Worm (Caenorhabditis elegans): ENCODE measurements around the gene vab-15.

vab-15 gene

ce11 chrX:9846975-9847374, at the start of gene vab-15:
Gene vab-15 (plus strand): TSS chrX:9847275.
- TF ChIP-seq nfyb-1 (GFP tag; IDR thresholded peaks at IDR 0.05) = no peak
- TF ChIP-seq F37B4.10 (GFP tag; IDR thresholded peaks at IDR 0.05) = no peak
- no peak for TF ChIP-seq gei-17 (GFP tag; optimal IDR thresholded peaks at IDR 0.05)
- no peak for TF ChIP-seq B0019.2 (GFP tag; conservative IDR thresholded peaks at IDR 0.05)
- no peak for TF ChIP-seq hlh-26 (GFP tag; conservative IDR thresholded peaks at IDR 0.05)
- TF ChIP-seq lin-35 (GFP tag; optimal IDR thresholded peaks at IDR 0.05) = no peak
- TF ChIP-seq ZK185.1 (tag; optimal IDR thresholded peaks at IDR 0.05; ENCODE audit: poor library complexity, severe bottlenecking) = no peak
- no peak for TF ChIP-seq K12H6.12 (tag; optimal IDR thresholded peaks at IDR 0.05)
- no peak for TF ChIP-seq F49E8.2 (tag; optimal IDR thresholded peaks at IDR 0.05; ENCODE audit: insufficient read depth)
- no peak for TF ChIP-seq nhr-80 (tag; optimal IDR thresholded peaks at IDR 0.05)
- TF ChIP-seq F10E7.11 (tag; optimal IDR thresholded peaks at IDR 0.05) = no peak
- no peak for TF ChIP-seq ztf-18 (tag; optimal IDR thresholded peaks at IDR 0.05)
- no peak for TF ChIP-seq bed-2 (GFP tag; IDR thresholded peaks at IDR 0.05)
- TF ChIP-seq aptf-3 (GFP tag; IDR thresholded peaks at IDR 0.05) = no peak
- no peak for TF ChIP-seq ama-1 (optimal IDR thresholded peaks at IDR 0.05)
- no peak for TF ChIP-seq ama-1 (GFP tag; optimal IDR thresholded peaks at IDR 0.05)
- no peak for TF ChIP-seq ekl-4 (GFP tag; IDR thresholded peaks at IDR 0.05)

DNA sequence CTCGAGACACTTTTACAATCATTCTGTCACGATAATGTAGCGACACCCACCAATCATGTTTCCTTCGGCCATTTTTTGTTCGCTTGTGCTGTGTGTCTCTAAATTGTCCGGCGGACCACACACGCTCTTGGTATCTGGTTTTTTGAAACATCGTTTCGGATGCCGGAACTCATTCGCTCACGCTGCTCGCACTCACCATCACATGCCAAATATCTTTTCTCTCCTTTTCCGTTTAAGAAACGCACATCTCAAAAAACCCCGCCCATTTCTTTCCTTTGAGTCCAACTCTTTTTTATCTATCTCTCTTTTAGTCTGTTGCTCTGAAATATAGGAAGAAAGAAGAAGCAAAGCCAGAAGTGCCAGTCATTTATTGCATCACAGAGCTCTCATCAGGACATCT, 48.5 kb upstream of the vab-15 start, which contains the start of gene F36G3.3:
F36G3.3 (plus strand) TSS at position 306 of the 400 bp plus-strand sequence.
- no peak for TF ChIP-seq ZK185.1 (tag; optimal IDR thresholded peaks at IDR 0.05; ENCODE audit: poor library complexity, severe bottlenecking)
- TF ChIP-seq dpff-1 (tag; optimal IDR thresholded peaks at IDR 0.05) = no peak
- no peak for TF ChIP-seq ztf-18 (tag; optimal IDR thresholded peaks at IDR 0.05)
- no peak for TF ChIP-seq nfya-1 (tag; optimal IDR thresholded peaks at IDR 0.05; ENCODE audit: borderline replicate concordance, insufficient read depth)
- no peak for TF ChIP-seq let-526 (GFP tag; IDR thresholded peaks at IDR 0.05)
- TF ChIP-seq bed-2 (GFP tag; IDR thresholded peaks at IDR 0.05) = no peak
- TF ChIP-seq somi-1 (GFP tag; optimal IDR thresholded peaks at IDR 0.05) = no peak
- TF ChIP-seq nhr-179 (tag; optimal IDR thresholded peaks at IDR 0.05) = no peak

DNA sequence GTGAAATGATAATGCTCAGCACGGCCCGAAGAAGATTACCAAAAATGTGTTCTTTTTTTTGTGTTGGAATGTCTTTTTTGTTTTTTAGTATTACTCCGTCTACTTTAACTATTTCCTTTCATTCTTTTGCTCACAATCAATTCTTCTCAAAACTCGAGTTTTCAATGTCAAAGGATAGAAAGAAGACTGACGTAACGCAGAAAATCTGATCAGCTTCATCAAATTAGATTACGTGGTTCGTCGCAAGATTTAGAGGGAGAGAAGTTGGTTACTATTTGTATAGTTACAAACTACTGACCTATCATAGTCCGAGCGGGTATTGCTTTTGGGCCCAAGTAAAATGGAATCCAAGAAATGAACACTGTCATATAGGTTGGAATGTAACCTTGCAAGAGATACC, 43.5 kb upstream of the vab-15 start:
- TF ChIP-seq F57C9.4 (tag; optimal IDR thresholded peaks at IDR 0.05) = no peak
- no peak for TF ChIP-seq ceh-58 (GFP tag; IDR thresholded peaks at IDR 0.05)
- no peak for TF ChIP-seq fkh-3 (tag; optimal IDR thresholded peaks at IDR 0.05)
- no peak for TF ChIP-seq ztf-18 (tag; optimal IDR thresholded peaks at IDR 0.05)
- TF ChIP-seq ztf-6 (GFP tag; IDR thresholded peaks at IDR 0.05) = no peak
- no peak for TF ChIP-seq lag-1 (GFP tag; IDR thresholded peaks at IDR 0.05)
- TF ChIP-seq F55B11.4 (tag; optimal IDR thresholded peaks at IDR 0.05; ENCODE audit: borderline replicate concordance, insufficient read depth) = no peak
- TF ChIP-seq F33H1.4 (GFP tag; IDR thresholded peaks at IDR 0.05) = no peak
- TF ChIP-seq F10E7.11 (tag; optimal IDR thresholded peaks at IDR 0.05) = no peak
- TF ChIP-seq ztf-22 (GFP tag; optimal IDR thresholded peaks at IDR 0.05) = no peak
- no peak for TF ChIP-seq hlh-12 (tag; optimal IDR thresholded peaks at IDR 0.05)
- TF ChIP-seq T07F8.4 (tag; optimal IDR thresholded peaks at IDR 0.05) = no peak
- TF ChIP-seq madf-10 (tag; optimal IDR thresholded peaks at IDR 0.05) = no peak
- no peak for TF ChIP-seq F57A8.1 (GFP tag; optimal IDR thresholded peaks at IDR 0.05)
- TF ChIP-seq dox-1 (GFP tag; IDR thresholded peaks at IDR 0.05) = no peak

DNA sequence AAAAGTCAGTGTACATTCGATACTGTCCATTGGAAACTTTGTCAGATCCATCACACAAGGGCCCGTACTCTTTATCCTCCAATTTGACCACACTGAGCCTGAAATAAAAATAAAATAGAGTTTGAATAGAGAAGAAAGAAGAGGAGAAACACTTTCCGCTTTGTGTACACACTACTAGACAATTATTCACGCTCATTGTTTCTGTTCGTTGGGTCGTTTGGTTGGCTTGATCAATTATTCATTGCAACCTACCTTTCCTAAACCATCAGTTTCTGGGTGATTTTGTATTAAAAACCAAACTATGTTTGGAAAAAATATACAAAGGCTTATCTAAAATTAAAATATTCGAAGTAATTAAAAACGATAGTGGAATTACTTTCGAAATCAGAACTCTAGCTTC, 42.3 kb upstream of the vab-15 start:
- no peak for TF ChIP-seq madf-6 (GFP tag; IDR thresholded peaks at IDR 0.05)
- no peak for TF ChIP-seq snpc-1.1 (tag; optimal IDR thresholded peaks at IDR 0.05; ENCODE audit: insufficient read depth)
- no peak for TF ChIP-seq sdz-38 (tag; optimal IDR thresholded peaks at IDR 0.05)
- no peak for TF ChIP-seq ceh-27 (GFP tag; optimal IDR thresholded peaks at IDR 0.05)
- TF ChIP-seq Y53G8AR.9 (GFP tag; conservative IDR thresholded peaks at IDR 0.05) = no peak
- TF ChIP-seq Y53F4B.3 (GFP tag; IDR thresholded peaks at IDR 0.05) = no peak
- TF ChIP-seq Y67H2A.10 (GFP tag; conservative IDR thresholded peaks at IDR 0.05) = no peak
- TF ChIP-seq Y56A3A.18 (GFP tag; IDR thresholded peaks at IDR 0.05) = no peak
- no peak for TF ChIP-seq T07F8.4 (tag; optimal IDR thresholded peaks at IDR 0.05)
- TF ChIP-seq lir-1 (GFP tag; conservative IDR thresholded peaks at IDR 0.05) = no peak
- TF ChIP-seq K11D2.4 (GFP tag; IDR thresholded peaks at IDR 0.05) = no peak
- no peak for TF ChIP-seq bed-2 (GFP tag; IDR thresholded peaks at IDR 0.05)
- no peak for TF ChIP-seq hsf-1 (GFP tag; IDR thresholded peaks at IDR 0.05)
- TF ChIP-seq madf-10 (tag; optimal IDR thresholded peaks at IDR 0.05) = no peak

All from whole organism, young adult.